Fruit fly (Drosophila melanogaster): ENCODE measurements around the gene Vps16A.

The Vps16A gene

dm6 chr3R:9260421-9260973 lies 6.3 kb upstream of the Vps16A start, which contains the start of gene ATP6AP2 (continued):
- peak; percentile 99 for TF ChIP-seq MESR4 (GFP tag; optimal IDR thresholded peaks at IDR 0.05)
- no peak for TF ChIP-seq dimm (GFP tag; IDR thresholded peaks at IDR 0.05)
- TF ChIP-seq CG10654 (GFP tag; optimal IDR thresholded peaks at IDR 0.05): peak; percentile 13
- peak; percentile 10 for TF ChIP-seq CG33213 (GFP tag; optimal IDR thresholded peaks at IDR 0.05)
- no peak for TF ChIP-seq CG4730 (GFP tag; IDR thresholded peaks at IDR 0.05)
- TF ChIP-seq kni (GFP tag; optimal IDR thresholded peaks at IDR 0.05): peak; percentile 14
- TF ChIP-seq CG17829 (tag; optimal IDR thresholded peaks at IDR 0.05): peak; percentile 76
- peak; percentile 78; the same call in 3 of the 4 replicates for TF ChIP-seq Dll (GFP tag; IDR thresholded peaks at IDR 0.05; ENCODE audit: partially characterized antibody)
- no peak for TF ChIP-seq repo (GFP tag; optimal IDR thresholded peaks at IDR 0.05)
- TF ChIP-seq CG16863 (GFP tag; optimal IDR thresholded peaks at IDR 0.05): no peak
- no peak for TF ChIP-seq Hr78 (GFP tag; optimal IDR thresholded peaks at IDR 0.05)
- TF ChIP-seq crc (GFP tag; optimal IDR thresholded peaks at IDR 0.05): no peak
- TF ChIP-seq CG5180 (GFP tag; optimal IDR thresholded peaks at IDR 0.05): no peak
- TF ChIP-seq CG3407 (GFP tag; optimal IDR thresholded peaks at IDR 0.05): peak; percentile 22
- no peak for TF ChIP-seq CG11695 (GFP tag; IDR thresholded peaks at IDR 0.05)
- no peak for TF ChIP-seq seq (GFP tag; IDR thresholded peaks at IDR 0.05)
- no peak for TF ChIP-seq croc (GFP tag; conservative IDR thresholded peaks at IDR 0.05)
- peak; percentile 84 for TF ChIP-seq CG9932 (GFP tag; IDR thresholded peaks at IDR 0.05)
- peak; percentile 44 for TF ChIP-seq Chrac-16 (GFP tag; optimal IDR thresholded peaks at IDR 0.05)
- peak; percentile 68 for TF ChIP-seq CG4617 (GFP tag; optimal IDR thresholded peaks at IDR 0.05; ENCODE audit: borderline replicate concordance)
- TF ChIP-seq CG7928 (GFP tag; optimal IDR thresholded peaks at IDR 0.05): no peak
- no peak for TF ChIP-seq Hr51 (GFP tag; optimal IDR thresholded peaks at IDR 0.05)
- TF ChIP-seq bsh (GFP tag; optimal IDR thresholded peaks at IDR 0.05): peak in 1 of 2 experiments; percentile 54
- TF ChIP-seq Xrp1 (GFP tag; IDR thresholded peaks at IDR 0.05): no peak
- TF ChIP-seq CG30020 (tag; optimal IDR thresholded peaks at IDR 0.05): peak; percentile 84
- TF ChIP-seq sens (GFP tag): peak; percentile 66
- 0 out of 3 replicates have a peak, but pooled peaks have one; percentile 28 for TF ChIP-seq C15 (GFP tag; IDR thresholded peaks at IDR 0.05)
- peak; percentile 5 for TF ChIP-seq gfzf (GFP tag; optimal IDR thresholded peaks at IDR 0.05)
- TF ChIP-seq Abd-B (GFP tag; optimal IDR thresholded peaks at IDR 0.05): no peak
- TF ChIP-seq Doc3 (GFP tag; IDR thresholded peaks at IDR 0.05; ENCODE audit: partially characterized antibody): peak; percentile 68
- peak; percentile 53; the same call in 1 of the 2 replicates for TF ChIP-seq CG14014 (GFP tag; IDR thresholded peaks at IDR 0.05)
- TF ChIP-seq so (GFP tag; IDR thresholded peaks at IDR 0.05): no peak
- TF ChIP-seq CG12299 (tag; optimal IDR thresholded peaks at IDR 0.05): peak; percentile 43
- peak; percentile 6 for TF ChIP-seq CG5245 (GFP tag; optimal IDR thresholded peaks at IDR 0.05)
- TF ChIP-seq zfh1 (GFP tag; IDR thresholded peaks at IDR 0.05): no peak
- peak; percentile 19 for TF ChIP-seq cwo (GFP tag; optimal IDR thresholded peaks at IDR 0.05)
- peak; percentile 18 for TF ChIP-seq Ssrp (tag; optimal IDR thresholded peaks at IDR 0.05)
- peak; percentile 18 for TF ChIP-seq Fer1 (GFP tag; optimal IDR thresholded peaks at IDR 0.05)
- TF ChIP-seq CG10462 (GFP tag; optimal IDR thresholded peaks at IDR 0.05): no peak
- TF ChIP-seq pita (GFP tag; optimal IDR thresholded peaks at IDR 0.05): no peak
- peak; percentile 59 for TF ChIP-seq CG15514 (GFP tag; optimal IDR thresholded peaks at IDR 0.05)
- TF ChIP-seq CG12104 (GFP tag; optimal IDR thresholded peaks at IDR 0.05): peak; percentile 36
- TF ChIP-seq CG4854 (GFP tag; optimal IDR thresholded peaks at IDR 0.05): peak; percentile 5
- TF ChIP-seq CG8478 (optimal IDR thresholded peaks at IDR 0.05): no peak
- TF ChIP-seq oc (tag; optimal IDR thresholded peaks at IDR 0.05): no peak
- peak; percentile 48 for TF ChIP-seq CG13296 (GFP tag; optimal IDR thresholded peaks at IDR 0.05)
- TF ChIP-seq CG4282 (GFP tag; optimal IDR thresholded peaks at IDR 0.05): no peak
- TF ChIP-seq HLHmδ (GFP tag; optimal IDR thresholded peaks at IDR 0.05): peak; percentile 29
- no peak for TF ChIP-seq CG15479 (GFP tag; optimal IDR thresholded peaks at IDR 0.05)
- TF ChIP-seq cad (GFP tag; optimal IDR thresholded peaks at IDR 0.05): no peak
